Fruit fly (Drosophila melanogaster): ENCODE results near the gene CG31388.
A peak's percentile ranks its signal among the peaks of the same experiment; 100 is the strongest.

Gene CG31388

dm6 chr3R:11225220-11225619 is 12.4 kb upstream of the CG31388 start, which contains the start of gene scpr-C:
scpr-C (plus strand) TSS chr3R:11225520.
- TF ChIP-seq Sox102F (GFP tag; optimal IDR thresholded peaks at IDR 0.05) (no peak), Lpt (GFP tag; optimal IDR thresholded peaks at IDR 0.05) (no peak)

dm6 chr3R:11226496-11226895 is 11.1 kb upstream of the CG31388 start, which contains the start of gene CG17726:
CG17726 (plus strand) TSS chr3R:11226762.
- TF ChIP-seq CG8319 (GFP tag; optimal IDR thresholded peaks at IDR 0.05), result no peak
- TF ChIP-seq CG11294 (GFP tag; IDR thresholded peaks at IDR 0.05), result peak; percentile 95
- TF ChIP-seq dac (GFP tag; optimal IDR thresholded peaks at IDR 0.05), result peak; percentile 71
- no peak for TF ChIP-seq vri (GFP tag; optimal IDR thresholded peaks at IDR 0.05)
- no peak for TF ChIP-seq fkh (GFP tag; optimal IDR thresholded peaks at IDR 0.05)
- TF ChIP-seq fd85E (GFP tag; optimal IDR thresholded peaks at IDR 0.05), result no peak
- TF ChIP-seq Hr38 (GFP tag; optimal IDR thresholded peaks at IDR 0.05), result no peak
- peak; percentile 97 for TF ChIP-seq CG8632 (GFP tag; optimal IDR thresholded peaks at IDR 0.05)
- TF ChIP-seq eg (GFP tag; IDR thresholded peaks at IDR 0.05), result peak; percentile 99
- TF ChIP-seq Sox102F (GFP tag; optimal IDR thresholded peaks at IDR 0.05), result peak; percentile 92
- TF ChIP-seq CG8119 (GFP tag; IDR thresholded peaks at IDR 0.05), result peak; percentile 99
- peak; percentile 97 for TF ChIP-seq topi (GFP tag; optimal IDR thresholded peaks at IDR 0.05)
- peak; percentile 96 for TF ChIP-seq achi (GFP tag; optimal IDR thresholded peaks at IDR 0.05)
- peak; percentile 97 for TF ChIP-seq pdm3 (GFP tag; optimal IDR thresholded peaks at IDR 0.05)
- peak; percentile 96 for TF ChIP-seq net (GFP tag; optimal IDR thresholded peaks at IDR 0.05)
- TF ChIP-seq CG6163 (GFP tag; IDR thresholded peaks at IDR 0.05), result peak; percentile 99
- no peak for TF ChIP-seq CG10631 (GFP tag; optimal IDR thresholded peaks at IDR 0.05)
- peak; percentile 94 for TF ChIP-seq CG10669 (GFP tag; optimal IDR thresholded peaks at IDR 0.05)
- TF ChIP-seq CG34406 (GFP tag; optimal IDR thresholded peaks at IDR 0.05), result peak; percentile 99
- peak; percentile 96 for TF ChIP-seq Met (GFP tag; optimal IDR thresholded peaks at IDR 0.05)
- TF ChIP-seq CG6276 (GFP tag; optimal IDR thresholded peaks at IDR 0.05), result no peak
- TF ChIP-seq spab (GFP tag; optimal IDR thresholded peaks at IDR 0.05), result no peak
- TF ChIP-seq Eip78C (GFP tag), result peak; percentile 99
- peak; percentile 96 for TF ChIP-seq Gug (GFP tag; IDR thresholded peaks at IDR 0.05)
- TF ChIP-seq OdsH (GFP tag; optimal IDR thresholded peaks at IDR 0.05), result peak; percentile 97
- peak; percentile 90 for TF ChIP-seq fd59A (GFP tag; optimal IDR thresholded peaks at IDR 0.05)
- TF ChIP-seq CG6854 (GFP tag; optimal IDR thresholded peaks at IDR 0.05), result peak; percentile 89
- TF ChIP-seq CG16779 (tag; optimal IDR thresholded peaks at IDR 0.05), result no peak
- peak; percentile 97 for TF ChIP-seq lz (GFP tag; optimal IDR thresholded peaks at IDR 0.05)
- TF ChIP-seq CG9139 (GFP tag; optimal IDR thresholded peaks at IDR 0.05), result peak; percentile 94
- TF ChIP-seq Ets96B (tag; optimal IDR thresholded peaks at IDR 0.05), result peak; percentile 97
- peak; percentile 98 for TF ChIP-seq CG3032 (tag; optimal IDR thresholded peaks at IDR 0.05)
- TF ChIP-seq Sox14 (GFP tag; optimal IDR thresholded peaks at IDR 0.05), result peak; percentile 97
- TF ChIP-seq Lpt (GFP tag; optimal IDR thresholded peaks at IDR 0.05), result peak; percentile 87
- TF ChIP-seq Eip93F (GFP tag; optimal IDR thresholded peaks at IDR 0.05), result peak; percentile 76
- TF ChIP-seq Eip75B (GFP tag; optimal IDR thresholded peaks at IDR 0.05), result peak; percentile 96
- TF ChIP-seq Smox (GFP tag; optimal IDR thresholded peaks at IDR 0.05), result peak; percentile 97
- TF ChIP-seq CG4318 (GFP tag; optimal IDR thresholded peaks at IDR 0.05), result no peak
- peak; percentile 97 for TF ChIP-seq CG31627 (GFP tag; optimal IDR thresholded peaks at IDR 0.05)
- TF ChIP-seq ss (GFP tag; optimal IDR thresholded peaks at IDR 0.05), result peak in 1 of 2 experiments; percentile 96
- no peak for TF ChIP-seq Hr4 (GFP tag; optimal IDR thresholded peaks at IDR 0.05)
- TF ChIP-seq Hr39 (GFP tag; optimal IDR thresholded peaks at IDR 0.05), result peak; percentile 95
- TF ChIP-seq acj6 (GFP tag; optimal IDR thresholded peaks at IDR 0.05), result peak; percentile 97
- peak; percentile 98 for TF ChIP-seq svp (GFP tag)
- peak; percentile 93 for TF ChIP-seq CG1621 (tag; optimal IDR thresholded peaks at IDR 0.05)
- peak; percentile 94 for TF ChIP-seq CG7368 (GFP tag; optimal IDR thresholded peaks at IDR 0.05)
- peak; percentile 89 to 95 for TF ChIP-seq salr (GFP tag; optimal IDR thresholded peaks at IDR 0.05)
- TF ChIP-seq CG32006 (GFP tag; optimal IDR thresholded peaks at IDR 0.05), result peak; percentile 94
- peak; percentile 89 for TF ChIP-seq CG6808 (GFP tag; optimal IDR thresholded peaks at IDR 0.05)
- TF ChIP-seq Sox15 (GFP tag; optimal IDR thresholded peaks at IDR 0.05), result peak; percentile 94

Measured in whole organism, prepupa.